Worm (Caenorhabditis elegans) whole organism, mixed stage, embryonic: Measurements from ENCODE around the gene K06A9.1.

ENCODE experiments used
- M03D4.4 ChIP-seq: sonication (generic microtip); optimal IDR thresholded peaks from 2 replicates; lab custom pipeline; 2017; ENCODE audit warnings: mild to moderate bottlenecking, missing genetic modification characterization, missing compliant biosample characterization
- bed-3 ChIP-seq: fragments of 200-800 bp; sonication (Bioruptor generic); optimal IDR thresholded peaks from 3 replicates; lab custom pipeline; 2018; ENCODE audit warnings: mild to moderate bottlenecking, missing genetic modification characterization, moderate library complexity, missing compliant biosample characterization
- blmp-1 ChIP-seq: fragments of 150-350 bp; optimal IDR thresholded peaks from 2 replicates; lab custom pipeline; 2014; ENCODE audit warnings: missing biosample characterization, missing genetic modification characterization
- ceh-83 ChIP-seq: fragments of 200-800 bp; sonication (Bioruptor generic); optimal IDR thresholded peaks from 2 replicates; lab custom pipeline; 2018; ENCODE audit warnings: mild to moderate bottlenecking, missing genetic modification characterization, missing compliant biosample characterization
- ces-1 ChIP-seq: fragments of 150-350 bp; optimal IDR thresholded peaks from 2 replicates; lab custom pipeline; 2014; ENCODE audit warnings: missing biosample characterization, missing genetic modification reagents, missing genetic modification characterization
- drap-1 ChIP-seq: fragments of 200-800 bp; sonication (Bioruptor generic); optimal IDR thresholded peaks from 3 replicates; lab custom pipeline; 2018; ENCODE audit warnings: mild to moderate bottlenecking, missing genetic modification characterization, missing compliant biosample characterization
- elt-3 ChIP-seq: fragments of 150-350 bp; optimal IDR thresholded peaks from 2 replicates; lab custom pipeline; 2014; ENCODE audit warnings: missing biosample characterization, missing genetic modification characterization
- flh-1 ChIP-seq: fragments of 200-800 bp; sonication (Bioruptor generic); optimal IDR thresholded peaks from 2 replicates; lab custom pipeline; 2018; ENCODE audit warnings: mild to moderate bottlenecking, missing genetic modification characterization, moderate library complexity, missing compliant biosample characterization
- ham-2 ChIP-seq: fragments of 200-800 bp; sonication (Bioruptor generic); optimal IDR thresholded peaks from 2 replicates; lab custom pipeline; 2018; ENCODE audit warnings: mild to moderate bottlenecking, missing genetic modification characterization, missing compliant biosample characterization
- hlh-1 ChIP-seq: fragments of 150-350 bp; optimal IDR thresholded peaks from 2 replicates; lab custom pipeline; 2014; ENCODE audit warnings: missing biosample characterization, missing genetic modification reagents, missing genetic modification characterization
- lin-13 ChIP-seq: fragments of 150-350 bp; optimal IDR thresholded peaks from 2 replicates; lab custom pipeline; 2014; ENCODE audit warnings: missing biosample characterization, missing genetic modification characterization
- lsy-2 ChIP-seq: fragments of 150-350 bp; optimal IDR thresholded peaks from 2 replicates; lab custom pipeline; 2014; ENCODE audit warnings: missing biosample characterization, missing genetic modification characterization
- mep-1 ChIP-seq: fragments of 150-350 bp; optimal IDR thresholded peaks from 2 replicates; lab custom pipeline; 2017; ENCODE audit warnings: missing biosample characterization, missing genetic modification reagents, missing genetic modification characterization, inconsistent platforms
- mls-2 ChIP-seq: sonication (generic microtip); optimal IDR thresholded peaks from 2 replicates; lab custom pipeline; 2016; ENCODE audit warnings: mild to moderate bottlenecking, missing genetic modification characterization, moderate library complexity, missing compliant biosample characterization
- nhr-12 ChIP-seq: fragments of 150-350 bp; optimal IDR thresholded peaks from 2 replicates; lab custom pipeline; 2014; ENCODE audit warnings: missing biosample characterization, missing genetic modification characterization
- nhr-2 ChIP-seq: fragments of 150-350 bp; optimal IDR thresholded peaks from 2 replicates; lab custom pipeline; 2014; ENCODE audit warnings: missing biosample characterization, missing genetic modification characterization
- nhr-237 ChIP-seq: fragments of 150-350 bp; optimal IDR thresholded peaks from 2 replicates; lab custom pipeline; 2014; ENCODE audit warnings: missing biosample characterization, missing genetic modification characterization
- nhr-28 ChIP-seq: fragments of 150-350 bp; optimal IDR thresholded peaks from 2 replicates; lab custom pipeline; 2014; ENCODE audit warnings: missing biosample characterization, missing genetic modification characterization
- pha-4 ChIP-seq: fragments of 150-350 bp; optimal IDR thresholded peaks from 2 replicates; lab custom pipeline; 2018; ENCODE audit warnings: missing biosample characterization, missing genetic modification reagents, missing genetic modification characterization
- sem-2 ChIP-seq: fragments of 200-800 bp; sonication (Bioruptor generic); optimal IDR thresholded peaks from 2 replicates; lab custom pipeline; 2018; ENCODE audit warnings: mild to moderate bottlenecking, missing genetic modification characterization, missing compliant biosample characterization
- snpc-4 ChIP-seq: fragments of 150-350 bp; optimal IDR thresholded peaks from 2 replicates; lab custom pipeline; 2014; ENCODE audit warnings: missing biosample characterization, missing genetic modification characterization
- sptf-1 ChIP-seq: sonication (generic microtip); optimal IDR thresholded peaks from 2 replicates; lab custom pipeline; 2017; ENCODE audit warnings: mild to moderate bottlenecking, missing genetic modification characterization, moderate library complexity, missing compliant biosample characterization
- tbx-8 ChIP-seq: fragments of 200-800 bp; sonication (Bioruptor generic); optimal IDR thresholded peaks from 2 replicates; lab custom pipeline; 2018; ENCODE audit warnings: mild to moderate bottlenecking, missing genetic modification characterization, moderate library complexity, missing compliant biosample characterization
- unc-120 ChIP-seq: sonication (generic microtip); optimal IDR thresholded peaks from 2 replicates; lab custom pipeline; 2017; ENCODE audit warnings: missing genetic modification characterization, missing compliant biosample characterization; ENCODE audit not compliant: poor library complexity, severe bottlenecking
- unc-39 ChIP-seq: fragments of 150-350 bp; optimal IDR thresholded peaks from 2 replicates; lab custom pipeline; 2014; ENCODE audit warnings: missing biosample characterization, missing genetic modification characterization
- unc-62 ChIP-seq: fragments of 150-350 bp; optimal IDR thresholded peaks from 2 replicates; lab custom pipeline; 2014; ENCODE audit warnings: missing biosample characterization, missing genetic modification reagents, missing genetic modification characterization
- zip-8 ChIP-seq: fragments of 150-350 bp; optimal IDR thresholded peaks from 2 replicates; lab custom pipeline; 2014; ENCODE audit warnings: missing biosample characterization, missing genetic modification characterization
- ztf-11 ChIP-seq: fragments of 150-350 bp; optimal IDR thresholded peaks from 2 replicates; lab custom pipeline; 2014; ENCODE audit warnings: missing biosample characterization, missing genetic modification characterization

Gene K06A9.1

ce11 chrX:1529013-1529412 is 18.3 kb upstream of the K06A9.1 start:
- TF ChIP-seq sptf-1 (tag; lab: Kevin White, UChicago), result peak; percentile 44
- no peak for TF ChIP-seq unc-39 (tag; lab: Kevin White, UChicago)
- peak; percentile 36 for TF ChIP-seq mep-1 (tag; lab: Kevin White, UChicago)
- peak; percentile 41 for TF ChIP-seq nhr-2 (tag; lab: Kevin White, UChicago)
- no peak for TF ChIP-seq blmp-1 (tag; lab: Kevin White, UChicago)
- no peak for TF ChIP-seq nhr-28 (tag; lab: Kevin White, UChicago)
- no peak for TF ChIP-seq snpc-4
- no peak for TF ChIP-seq nhr-237 (tag; lab: Kevin White, UChicago)
- no peak for TF ChIP-seq sem-2 (GFP tag; lab: Kevin White, UChicago)

DNA sequence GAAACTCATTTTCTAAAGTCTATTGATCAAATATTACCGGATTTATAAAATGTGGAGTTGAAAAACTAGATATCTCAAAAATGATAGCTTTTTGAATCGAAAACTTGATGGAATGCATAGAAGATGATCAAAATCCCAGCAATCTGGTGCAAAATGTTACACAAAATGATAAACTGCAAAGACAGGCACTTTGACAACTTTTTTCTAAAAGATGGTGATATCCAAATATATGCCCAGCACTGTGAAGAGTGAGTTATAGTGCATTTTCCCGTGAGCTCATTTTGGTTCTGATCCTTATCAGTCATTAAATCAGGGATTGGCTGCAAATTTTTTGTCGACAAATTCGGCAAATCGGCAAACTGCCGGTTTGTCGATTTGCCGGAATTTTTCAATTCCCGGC is 12.0 kb upstream of the K06A9.1 start, which contains the start of gene K06A9.3:
Gene K06A9.3, minus strand, starts transcription at position 101 of the 400 bp plus-strand sequence.
- TF ChIP-seq M03D4.4 (no peak), nhr-237 (tag; lab: Kevin White, UChicago) (no peak)

DNA sequence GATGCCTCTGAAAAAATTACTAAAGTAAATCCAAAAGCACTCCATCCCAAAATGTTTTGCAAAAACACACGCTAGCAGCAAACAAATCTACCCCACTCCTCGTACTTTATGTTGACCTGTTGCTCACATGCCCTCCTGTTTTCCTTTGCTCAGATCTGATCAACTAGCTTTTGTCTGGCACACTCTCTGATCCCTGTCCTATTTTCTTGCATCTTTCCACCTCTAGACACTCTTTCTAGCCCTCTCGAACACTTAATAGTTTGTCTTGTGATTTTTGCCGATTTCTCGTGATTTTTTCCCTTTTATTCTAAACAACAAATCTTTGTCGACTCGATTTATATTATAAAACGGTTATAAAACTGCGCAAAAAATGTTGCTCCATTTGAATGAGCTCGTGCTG is 11.2 kb upstream of the K06A9.1 start, which contains the start of gene K06A9.2:
Gene K06A9.2, plus strand, starts transcription at position 229 of the 400 bp plus-strand sequence.
- TF ChIP-seq ceh-83 (GFP tag; lab: Kevin White, UChicago) (no peak), nhr-237 (tag; lab: Kevin White, UChicago) (no peak), lin-13 (tag; lab: Kevin White, UChicago) (no peak), snpc-4 (no peak), nhr-12 (tag; lab: Kevin White, UChicago) (no peak), zip-8 (tag; lab: Kevin White, UChicago) (no peak), mls-2 (tag; lab: Kevin White, UChicago) (no peak), unc-120 (tag; lab: Kevin White, UChicago) (no peak), flh-1 (GFP tag; lab: Kevin White, UChicago) (no peak), lsy-2 (tag; lab: Kevin White, UChicago) (no peak), ces-1 (no peak), pha-4 (no peak), unc-62 (GFP tag; lab: Kevin White, UChicago) (no peak), ztf-11 (tag; lab: Kevin White, UChicago) (no peak), M03D4.4 (no peak), elt-3 (no peak)

DNA sequence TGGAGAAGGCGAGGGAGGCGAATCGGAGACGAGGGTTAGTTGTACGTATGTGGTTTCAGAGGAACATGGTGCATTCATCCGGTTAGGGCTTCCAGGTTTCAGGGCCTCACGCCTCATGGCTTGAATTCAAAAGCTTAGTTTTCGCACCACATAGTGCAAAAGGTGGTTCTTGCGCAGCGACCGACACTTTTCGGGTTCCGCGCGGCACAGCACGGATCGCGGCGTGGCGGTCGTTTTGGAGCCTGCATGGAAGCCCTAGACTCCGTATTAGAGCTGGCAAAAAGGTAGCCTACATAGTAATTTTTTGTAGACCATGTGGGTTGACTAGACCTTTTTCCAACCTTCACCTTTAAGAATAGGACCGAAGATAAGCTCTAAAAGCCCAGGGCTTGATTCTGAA is 8.5 kb upstream of the K06A9.1 start:
- no peak for TF ChIP-seq ces-1
- no peak for TF ChIP-seq sptf-1 (tag; lab: Kevin White, UChicago)
- no peak for TF ChIP-seq blmp-1 (tag; lab: Kevin White, UChicago)
- TF ChIP-seq tbx-8, result no peak

ce11 chrX:1541072-1541471 is 6.2 kb upstream of the K06A9.1 start:
- TF ChIP-seq nhr-28 (tag; lab: Kevin White, UChicago), result no peak
- no peak for TF ChIP-seq sem-2 (GFP tag; lab: Kevin White, UChicago)
- no peak for TF ChIP-seq bed-3 (GFP tag; lab: Kevin White, UChicago)
- no peak for TF ChIP-seq snpc-4
- no peak for TF ChIP-seq ham-2 (GFP tag; lab: Kevin White, UChicago)
- TF ChIP-seq ztf-11 (tag; lab: Kevin White, UChicago), result no peak
- no peak for TF ChIP-seq hlh-1 (tag; lab: Kevin White, UChicago)
- no peak for TF ChIP-seq tbx-8
- no peak for TF ChIP-seq zip-8 (tag; lab: Kevin White, UChicago)
- TF ChIP-seq sptf-1 (tag; lab: Kevin White, UChicago), result no peak
- no peak for TF ChIP-seq drap-1 (GFP tag; lab: Kevin White, UChicago)
- TF ChIP-seq M03D4.4, result no peak
- TF ChIP-seq nhr-237 (tag; lab: Kevin White, UChicago), result no peak
- TF ChIP-seq mls-2 (tag; lab: Kevin White, UChicago), result no peak
- TF ChIP-seq lin-13 (tag; lab: Kevin White, UChicago), result no peak
- TF ChIP-seq lsy-2 (tag; lab: Kevin White, UChicago), result no peak
- no peak for TF ChIP-seq pha-4
- no peak for TF ChIP-seq nhr-12 (tag; lab: Kevin White, UChicago)
- no peak for TF ChIP-seq flh-1 (GFP tag; lab: Kevin White, UChicago)

ce11 chrX:1543432-1543831 is 3.9 kb upstream of the K06A9.1 start:
- TF ChIP-seq lsy-2 (tag; lab: Kevin White, UChicago), result no peak
- no peak for TF ChIP-seq tbx-8
- no peak for TF ChIP-seq flh-1 (GFP tag; lab: Kevin White, UChicago)
- no peak for TF ChIP-seq mep-1 (tag; lab: Kevin White, UChicago)
- TF ChIP-seq ceh-83 (GFP tag; lab: Kevin White, UChicago), result no peak
- no peak for TF ChIP-seq sem-2 (GFP tag; lab: Kevin White, UChicago)
